Worm (Caenorhabditis elegans) whole organism, young adult: Measurements from ENCODE around the gene F45E1.4.

Experiments
- F57C9.4 ChIP-seq: sonication (generic microtip); optimal IDR thresholded peaks from 2 replicates; lab custom pipeline; 2017; ENCODE audit warnings: mild to moderate bottlenecking, missing genetic modification characterization, missing compliant biosample characterization
- ceh-91 ChIP-seq: fragments of 200-800 bp; sonication (Bioruptor generic); IDR thresholded peaks from 2 replicates; pipeline ENCODE4 v1.3.6; 2022; ENCODE audit warnings: missing genetic modification reagents, missing genetic modification characterization, missing compliant biosample characterization
- dpl-1 ChIP-seq: fragments of 150-350 bp; optimal IDR thresholded peaks from 2 replicates; lab custom pipeline; 2014; ENCODE audit warnings: missing biosample characterization, missing genetic modification reagents, missing genetic modification characterization
- lsl-1 ChIP-seq: fragments of 200-800 bp; sonication (Bioruptor generic); optimal IDR thresholded peaks from 2 replicates; lab custom pipeline; 2018; ENCODE audit warnings: mild to moderate bottlenecking, missing genetic modification characterization, moderate library complexity, missing compliant biosample characterization
- nfya-1 ChIP-seq: sonication (generic microtip); optimal IDR thresholded peaks from 2 replicates; lab custom pipeline; 2017; ENCODE audit warnings: antibody characterized with exemption, missing compliant biosample characterization, missing genetic modification characterization, borderline replicate concordance; ENCODE audit not compliant: insufficient read depth

- TF ChIP-seq nfya-1 (tag; lab: Kevin White, UChicago) (no peak), dpl-1 (GFP tag; lab: Kevin White, UChicago) (no peak), lsl-1 (GFP tag; lab: Kevin White, UChicago) (no peak), F57C9.4 (tag; lab: Kevin White, UChicago) (no peak), ceh-91 (GFP tag; lab: Robert Waterston, UW) (no peak)
These were observed 1.0 kb upstream of the F45E1.4 start for ce11 chrX:7984742-7985141.
